Fruit fly (Drosophila melanogaster) whole organism, embryonic: ENCODE results near the gene ArfGAP1.

Source experiments
- BEAF-32 ChIP-seq: fragments of 200-800 bp; sonication (Bioruptor generic); optimal IDR thresholded peaks from 3 replicates; lab custom pipeline; 2017; ENCODE audit warnings: missing biosample characterization, missing genetic modification characterization, mild to moderate bottlenecking, moderate library complexity, missing genetic modification reagents
- Bgb ChIP-seq: fragments of 200-800 bp; sonication (Bioruptor generic); IDR thresholded peaks from 2 replicates; pipeline ENCODE4 v1.3.6; 2022; ENCODE audit warnings: missing biosample characterization, missing genetic modification characterization; ENCODE audit not compliant: partially characterized antibody
- CG10654 ChIP-seq: fragments of 200-800 bp; sonication (Bioruptor generic); optimal IDR thresholded peaks from 2 replicates; lab custom pipeline; 2016; ENCODE audit warnings: missing biosample characterization, missing genetic modification characterization
- CG11085 ChIP-seq: fragments of 200-800 bp; sonication (Bioruptor generic); IDR thresholded peaks from 2 replicates; pipeline ENCODE4 v1.3.6; 2022; ENCODE audit warnings: missing biosample characterization, missing genetic modification characterization
- CG11560 ChIP-seq: fragments of 200-800 bp; sonication (Bioruptor generic); IDR thresholded peaks from 3 replicates; pipeline ENCODE4 v1.3.6; 2022; ENCODE audit warnings: missing biosample characterization, missing genetic modification characterization
- CG13424 ChIP-seq: fragments of 200-800 bp; sonication (Bioruptor generic); optimal IDR thresholded peaks from 2 replicates; lab custom pipeline; 2019; ENCODE audit warnings: missing biosample characterization, mild to moderate bottlenecking, missing genetic modification characterization, moderate library complexity
- CG14667 ChIP-seq: fragments of 200-800 bp; sonication (Bioruptor generic); IDR thresholded peaks from 2 replicates; pipeline ENCODE4 v1.3.6; 2022; ENCODE audit warnings: missing biosample characterization, missing genetic modification characterization
- CG17186 ChIP-seq: fragments of 200-800 bp; sonication (Bioruptor generic); optimal IDR thresholded peaks from 3 replicates; lab custom pipeline; 2017; ENCODE audit warnings: missing biosample characterization, missing genetic modification reagents, missing genetic modification characterization
- CG17802 ChIP-seq: fragments of 200-800 bp; sonication (Bioruptor generic); optimal IDR thresholded peaks from 2 replicates; lab custom pipeline; 2018; ENCODE audit warnings: missing biosample characterization, mild to moderate bottlenecking, missing genetic modification characterization, moderate library complexity
- CG1832 ChIP-seq: fragments of 200-800 bp; sonication (Bioruptor generic); optimal IDR thresholded peaks from 2 replicates; lab custom pipeline; 2017; ENCODE audit warnings: missing biosample characterization, mild to moderate bottlenecking, missing genetic modification characterization, inconsistent platforms
- CG18764 ChIP-seq: fragments of 200-800 bp; sonication (Bioruptor generic); optimal IDR thresholded peaks from 3 replicates; lab custom pipeline; 2016; ENCODE audit warnings: missing biosample characterization, missing genetic modification characterization
- CG2202 ChIP-seq: fragments of 200-800 bp; sonication (Bioruptor generic); optimal IDR thresholded peaks from 2 replicates; lab custom pipeline; 2018; ENCODE audit warnings: missing biosample characterization, mild to moderate bottlenecking, missing genetic modification characterization
- CG31388 ChIP-seq: fragments of 200-800 bp; sonication (Bioruptor generic); optimal IDR thresholded peaks from 2 replicates; lab custom pipeline; 2016; ENCODE audit warnings: missing biosample characterization, missing genetic modification characterization
- CG32772 ChIP-seq: fragments of 200-800 bp; sonication (Bioruptor generic); IDR thresholded peaks from 2 replicates; pipeline ENCODE4 v1.3.6; 2022; ENCODE audit warnings: missing biosample characterization, missing genetic modification characterization
- CG33213 ChIP-seq: fragments of 200-800 bp; sonication (Bioruptor generic); optimal IDR thresholded peaks from 3 replicates; lab custom pipeline; 2016; ENCODE audit warnings: missing biosample characterization, missing genetic modification characterization
- CG6791 ChIP-seq: fragments of 200-800 bp; sonication (Bioruptor generic); IDR thresholded peaks from 3 replicates; pipeline ENCODE4 v1.3.6; 2022; ENCODE audit warnings: missing biosample characterization, missing genetic modification characterization; ENCODE audit not compliant: partially characterized antibody
- CG6813 ChIP-seq: fragments of 200-800 bp; sonication (Bioruptor generic); optimal IDR thresholded peaks from 2 replicates; lab custom pipeline; 2017; ENCODE audit warnings: missing biosample characterization, missing genetic modification characterization, mild to moderate bottlenecking, moderate library complexity, missing genetic modification reagents
- CG9797 ChIP-seq: fragments of 200-800 bp; sonication (Bioruptor generic); optimal IDR thresholded peaks from 3 replicates; lab custom pipeline; 2018; ENCODE audit warnings: missing biosample characterization, mild to moderate bottlenecking, missing genetic modification characterization
- CG9932 ChIP-seq: fragments of 200-800 bp; sonication (Bioruptor generic); IDR thresholded peaks from 2 replicates; pipeline ENCODE4 v1.3.6; 2022; ENCODE audit warnings: missing biosample characterization, missing genetic modification characterization
- Dbx ChIP-seq: fragments of 200-800 bp; sonication (Bioruptor generic); IDR thresholded peaks from 3 replicates; pipeline ENCODE4 v1.3.6; 2022; ENCODE audit warnings: missing biosample characterization, missing genetic modification characterization
- E2f2 ChIP-seq: fragments of 200-800 bp; sonication (Bioruptor generic); IDR thresholded peaks from 2 replicates; pipeline ENCODE4 v1.3.6; 2022; ENCODE audit warnings: missing biosample characterization, missing genetic modification characterization
- Ets97D ChIP-seq: fragments of 200-800 bp; sonication (Bioruptor generic); optimal IDR thresholded peaks from 3 replicates; lab custom pipeline; 2016; ENCODE audit warnings: missing biosample characterization, missing genetic modification characterization
- H15 ChIP-seq: fragments of 200-800 bp; sonication (Bioruptor generic); IDR thresholded peaks from 3 replicates; pipeline ENCODE4 v1.3.6; 2022; ENCODE audit warnings: missing biosample characterization, missing genetic modification characterization
- Hsf ChIP-seq: fragments of 200-800 bp; sonication (Bioruptor generic); optimal IDR thresholded peaks from 3 replicates; lab custom pipeline; 2016; ENCODE audit warnings: missing biosample characterization, missing genetic modification characterization
- Myb ChIP-seq: fragments of 200-800 bp; sonication (Bioruptor generic); optimal IDR thresholded peaks from 2 replicates; lab custom pipeline; 2016; ENCODE audit warnings: missing biosample characterization, missing genetic modification characterization
- Sin3A ChIP-seq: fragments of >200 bp; optimal IDR thresholded peaks from 2 replicates; lab custom pipeline; 2018
- Sry-δ ChIP-seq: fragments of 200-800 bp; sonication (Bioruptor generic); optimal IDR thresholded peaks from 2 replicates; lab custom pipeline; 2016; ENCODE audit warnings: missing biosample characterization, missing genetic modification characterization
- Stat92E ChIP-seq, 3 experiments: fragments of >200 bp in 2 of 3; fragments of 200-800 bp in 1 of 3; sonication (Bioruptor generic) in 1 of 3; optimal IDR thresholded peaks; 2 replicates each; lab custom pipeline; 2017 to 2019; ENCODE audit warnings: missing biosample characterization in 3 of 3, missing genetic modification characterization in 3 of 3, mild to moderate bottlenecking in 1 of 3, moderate library complexity in 1 of 3
- Vsx1 ChIP-seq: fragments of 200-800 bp; sonication (Bioruptor generic); optimal IDR thresholded peaks from 2 replicates; lab custom pipeline; 2017; ENCODE audit warnings: missing biosample characterization, mild to moderate bottlenecking, missing genetic modification characterization, missing genetic modification reagents
- amos ChIP-seq: fragments of 200-800 bp; sonication (Bioruptor generic); IDR thresholded peaks from 2 replicates; pipeline ENCODE4 v1.3.6; 2022; ENCODE audit warnings: missing biosample characterization, missing genetic modification characterization; ENCODE audit not compliant: partially characterized antibody
- bbx ChIP-seq: fragments of 200-800 bp; sonication (Bioruptor generic); IDR thresholded peaks from 2 replicates; pipeline ENCODE4 v1.3.6; 2022; ENCODE audit warnings: missing biosample characterization, missing genetic modification characterization; ENCODE audit not compliant: partially characterized antibody
- ci ChIP-seq: fragments of 200-800 bp; sonication (Bioruptor generic); IDR thresholded peaks from 3 replicates; pipeline ENCODE4 v1.3.6; 2022; ENCODE audit warnings: missing biosample characterization, missing genetic modification characterization
- corto ChIP-seq: fragments of 200-800 bp; sonication (Bioruptor generic); optimal IDR thresholded peaks from 2 replicates; lab custom pipeline; 2016; ENCODE audit warnings: missing biosample characterization, mild to moderate bottlenecking, missing genetic modification characterization, moderate library complexity
- crol ChIP-seq: fragments of 200-800 bp; sonication (Bioruptor generic); IDR thresholded peaks from 2 replicates; pipeline ENCODE4 v1.3.6; 2022; ENCODE audit warnings: missing biosample characterization, missing genetic modification characterization
- crp ChIP-seq, 2 experiments: fragments of 200-800 bp; sonication (Bioruptor generic); optimal IDR thresholded peaks; 2 replicates in 1 of 2; 3 replicates in 1 of 2; lab custom pipeline; 2017; ENCODE audit warnings: missing biosample characterization in 2 of 2, missing genetic modification characterization in 2 of 2, mild to moderate bottlenecking in 1 of 2, moderate library complexity in 1 of 2
- disco-r ChIP-seq: fragments of 200-800 bp; sonication (Bioruptor generic); optimal IDR thresholded peaks from 2 replicates; lab custom pipeline; 2016; ENCODE audit warnings: missing biosample characterization, missing genetic modification characterization
- ems ChIP-seq: fragments of 200-800 bp; sonication (Bioruptor generic); optimal IDR thresholded peaks from 3 replicates; lab custom pipeline; 2016; ENCODE audit warnings: missing biosample characterization, missing genetic modification characterization
- hb ChIP-seq: fragments of 200-800 bp; sonication (Bioruptor generic); IDR thresholded peaks from 3 replicates; pipeline ENCODE4 v1.3.6; 2022; ENCODE audit warnings: missing biosample characterization, missing genetic modification characterization; ENCODE audit not compliant: partially characterized antibody
- ken ChIP-seq: fragments of 200-800 bp; sonication (Bioruptor generic); IDR thresholded peaks from 3 replicates; pipeline ENCODE4 v1.3.6; 2022; ENCODE audit warnings: missing biosample characterization, missing genetic modification characterization
- maf-S ChIP-seq: fragments of 200-800 bp; sonication (Bioruptor generic); optimal IDR thresholded peaks from 2 replicates; lab custom pipeline; 2016; ENCODE audit warnings: missing biosample characterization, missing genetic modification characterization
- mld ChIP-seq: fragments of 200-800 bp; sonication (Bioruptor generic); IDR thresholded peaks from 3 replicates; pipeline ENCODE4 v1.3.6; 2022; ENCODE audit warnings: missing biosample characterization, missing genetic modification characterization; ENCODE audit not compliant: partially characterized antibody
- prd ChIP-seq, 3 experiments: fragments of >200 bp in 2 of 3; fragments of 200-800 bp in 1 of 3; sonication (Bioruptor generic) in 1 of 3; optimal IDR thresholded peaks in 2 of 3; IDR thresholded peaks in 1 of 3; 2 replicates in 2 of 3; 3 replicates in 1 of 3; pipeline versions ENCODE4 v1.3.6 to Lab custom; 2017 to 2022; ENCODE audit warnings: missing biosample characterization in 1 of 3, missing genetic modification characterization in 1 of 3
- ranshi ChIP-seq: fragments of 200-800 bp; sonication (Bioruptor generic); IDR thresholded peaks from 2 replicates; pipeline ENCODE4 v1.3.6; 2022; ENCODE audit warnings: missing biosample characterization, missing genetic modification characterization
- row ChIP-seq: fragments of 200-800 bp; sonication (Bioruptor generic); IDR thresholded peaks from 3 replicates; pipeline ENCODE4 v1.3.6; 2022; ENCODE audit warnings: missing biosample characterization, missing genetic modification characterization
- sna ChIP-seq: fragments of 200-800 bp; sonication (Bioruptor generic); IDR thresholded peaks from 2 replicates; pipeline ENCODE4 v1.3.6; 2022; ENCODE audit warnings: missing biosample characterization, missing genetic modification characterization; ENCODE audit not compliant: partially characterized antibody
- sob ChIP-seq: fragments of 200-800 bp; sonication (Bioruptor generic); IDR thresholded peaks from 2 replicates; pipeline ENCODE4 v1.3.6; 2022; ENCODE audit warnings: missing biosample characterization, missing genetic modification characterization
- unc-4 ChIP-seq: fragments of 200-800 bp; sonication (Bioruptor generic); IDR thresholded peaks from 2 replicates; pipeline ENCODE4 v1.3.6; 2022; ENCODE audit warnings: missing biosample characterization, missing genetic modification characterization; ENCODE audit not compliant: partially characterized antibody
- vnd ChIP-seq: fragments of 200-800 bp; sonication (Bioruptor generic); IDR thresholded peaks from 3 replicates; pipeline ENCODE4 v1.3.6; 2022; ENCODE audit warnings: missing biosample characterization, missing genetic modification characterization; ENCODE audit not compliant: partially characterized antibody
- wek ChIP-seq: fragments of 200-800 bp; sonication (Bioruptor generic); optimal IDR thresholded peaks from 3 replicates; lab custom pipeline; 2018; ENCODE audit warnings: missing biosample characterization, mild to moderate bottlenecking, missing genetic modification characterization, moderate library complexity

ArfGAP1 gene

DNA sequence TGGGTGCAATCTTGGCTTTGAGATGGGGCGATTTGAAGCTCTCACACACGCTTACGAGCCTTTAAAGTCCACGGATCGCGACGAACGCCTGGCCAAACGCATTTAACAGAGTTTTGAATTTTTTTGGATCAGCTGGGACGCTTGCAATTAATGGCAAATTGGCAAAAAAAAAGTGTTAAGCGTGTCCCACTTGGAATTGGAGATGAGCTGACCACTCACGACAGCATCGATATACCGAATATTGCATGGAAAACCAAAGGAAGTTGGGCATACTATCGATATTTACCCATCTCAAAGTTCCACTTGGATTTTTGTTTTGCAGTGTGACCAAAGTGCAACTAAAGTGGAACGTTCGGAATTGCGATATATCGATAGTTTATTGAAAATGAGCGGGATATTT, at the start of gene ArfGAP1:
Gene ArfGAP1 (minus strand): TSS at position 240 of the 400 bp plus-strand sequence.
- peak; percentile 84 for TF ChIP-seq Sry-δ (GFP tag; lab: Kevin White, UChicago)
- TF ChIP-seq CG32772 (GFP tag; lab: Robert Waterston, UW), result 0 out of 2 replicates have a peak, but pooled peaks have one; percentile 26
- peak; percentile 14; the same call in 1 of the 3 replicates for TF ChIP-seq CG11560 (tag; lab: Robert Waterston, UW)
- no peak for TF ChIP-seq CG18764
- TF ChIP-seq CG17186, result no peak
- TF ChIP-seq CG14667 (GFP tag; lab: Robert Waterston, UW), result no peak
- TF ChIP-seq sob (GFP tag; lab: Robert Waterston, UW), result 0 out of 2 replicates have a peak, but pooled peaks have one; percentile 17
- peak in 1 of 3 experiments; percentile 38 for TF ChIP-seq Stat92E (GFP tag; optimal IDR thresholded peaks at IDR 0.05; lab: Kevin White, UChicago)
- TF ChIP-seq disco-r (GFP tag; lab: Kevin White, UChicago), result no peak
- no peak for TF ChIP-seq CG31388 (GFP tag; lab: Kevin White, UChicago)
- TF ChIP-seq row (GFP tag; lab: Robert Waterston, UW), result peak; percentile 61
- TF ChIP-seq CG6791 (GFP tag; lab: Robert Waterston, UW), result peak; percentile 95
- TF ChIP-seq CG9932 (GFP tag; lab: Robert Waterston, UW), result peak; percentile 83
- TF ChIP-seq crol (GFP tag; lab: Robert Waterston, UW), result no peak
- TF ChIP-seq CG13424 (tag; lab: Kevin White, UChicago), result no peak
- no peak for TF ChIP-seq maf-S
- no peak for TF ChIP-seq Hsf (GFP tag; lab: Kevin White, UChicago)
- peak; percentile 96 for TF ChIP-seq sna (GFP tag; lab: Robert Waterston, UW)
- peak; percentile 57 for TF ChIP-seq Sin3A (lab: Kevin White, UChicago)
- no peak for TF ChIP-seq CG6813 (GFP tag; lab: Kevin White, UChicago)
- peak; percentile 24 for TF ChIP-seq CG9797 (GFP tag; lab: Kevin White, UChicago)
- peak; percentile 98 for TF ChIP-seq Bgb
- no peak for TF ChIP-seq corto (GFP tag; lab: Kevin White, UChicago)
- TF ChIP-seq hb (GFP tag; lab: Robert Waterston, UW), result peak; percentile 91
- peak; percentile 21; the same call in 1 of the 2 replicates for TF ChIP-seq ranshi (GFP tag; lab: Robert Waterston, UW)
- peak; percentile 97 for TF ChIP-seq bbx (GFP tag; lab: Robert Waterston, UW)
- peak; percentile 98 for TF ChIP-seq amos
- no peak for TF ChIP-seq CG17802 (tag; lab: Kevin White, UChicago)
- TF ChIP-seq CG11085 (GFP tag; lab: Robert Waterston, UW), result peak; percentile 13; the same call in 1 of the 2 replicates
- 0 out of 3 replicates have a peak, but pooled peaks have one; percentile 42 for TF ChIP-seq ci
- TF ChIP-seq prd (optimal IDR thresholded peaks at IDR 0.05; lab: Kevin White, UChicago), result no peak
- peak; percentile 33; the same call in 2 of the 3 replicates for TF ChIP-seq prd (GFP tag; IDR thresholded peaks at IDR 0.05; lab: Robert Waterston, UW)
- no peak for TF ChIP-seq CG10654 (GFP tag; lab: Kevin White, UChicago)
- peak; percentile 87 for TF ChIP-seq Ets97D (GFP tag; lab: Kevin White, UChicago)
- 0 out of 3 replicates have a peak, but pooled peaks have one; percentile 6 for TF ChIP-seq ken (GFP tag; lab: Robert Waterston, UW)
- no peak for TF ChIP-seq CG2202
- peak; percentile 35; the same call in 1 of the 3 replicates for TF ChIP-seq Dbx
- TF ChIP-seq E2f2, result peak; percentile 95
- TF ChIP-seq ems (GFP tag; lab: Kevin White, UChicago), result no peak
- TF ChIP-seq Myb (GFP tag; lab: Kevin White, UChicago), result peak; percentile 37
- TF ChIP-seq BEAF-32 (GFP tag; lab: Kevin White, UChicago), result peak; percentile 77
- no peak for TF ChIP-seq CG1832 (GFP tag; lab: Kevin White, UChicago)
- TF ChIP-seq wek, result no peak
- TF ChIP-seq H15 (GFP tag; lab: Robert Waterston, UW), result no peak
- TF ChIP-seq unc-4 (GFP tag; lab: Robert Waterston, UW), result peak; percentile 97
- TF ChIP-seq Vsx1 (GFP tag; lab: Kevin White, UChicago), result no peak
- peak; percentile 88 for TF ChIP-seq mld
- peak; percentile 92 for TF ChIP-seq vnd (GFP tag; lab: Robert Waterston, UW)
- peak; percentile 29 for TF ChIP-seq CG33213 (GFP tag; lab: Kevin White, UChicago)
- peak in 1 of 2 experiments; percentile 18 for TF ChIP-seq crp (GFP tag; optimal IDR thresholded peaks at IDR 0.05; lab: Kevin White, UChicago)
